Fruit fly (Drosophila melanogaster) whole organism: ENCODE results near the gene Gcna.

Experiments
- CG8478 ChIP-seq: fragments of >200 bp; optimal IDR thresholded peaks from 2 replicates; lab custom pipeline; 2018; ENCODE audit warnings: inconsistent platforms
- Dll ChIP-seq: fragments of >200 bp; optimal IDR thresholded peaks from 2 replicates; lab custom pipeline; 2017
- EcR ChIP-seq, 2 experiments: fragments of >200 bp; optimal IDR thresholded peaks; 2 replicates each; lab custom pipeline; 2017; ENCODE audit warnings: missing biosample characterization in 2 of 2, missing genetic modification characterization in 2 of 2, missing genetic modification reagents in 2 of 2
- pan ChIP-seq: fragments of >200 bp; optimal IDR thresholded peaks from 2 replicates; lab custom pipeline; 2017
- psq ChIP-seq: fragments of >200 bp; optimal IDR thresholded peaks from 2 replicates; lab custom pipeline; 2017
- usp ChIP-seq: fragments of >200 bp; optimal IDR thresholded peaks from 2 replicates; lab custom pipeline; 2017; ENCODE audit warnings: missing biosample characterization, missing genetic modification characterization, mixed read lengths

DNA sequence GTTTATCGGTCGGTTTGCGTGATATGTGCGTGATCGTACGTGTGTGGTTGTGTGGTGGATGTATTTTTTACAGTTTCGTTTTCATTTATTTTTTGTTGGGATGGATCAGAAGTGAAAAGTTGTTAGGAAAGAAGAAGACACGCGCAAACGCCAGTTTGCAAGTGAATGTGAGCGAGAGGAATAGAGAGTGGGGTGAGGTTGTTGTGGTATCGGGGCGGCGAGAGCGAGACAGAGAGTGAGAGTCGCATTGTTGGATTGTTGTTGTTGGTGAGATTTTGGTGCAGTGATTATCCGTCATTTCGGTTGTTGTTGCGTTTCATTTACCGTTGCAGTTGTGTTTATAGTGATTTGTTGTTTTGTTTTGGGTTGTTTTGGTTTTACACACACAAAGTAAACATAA lies 27.9 kb upstream of the Gcna start:
- TF ChIP-seq psq (lab: Kevin White, UChicago) (no peak), usp (no peak), Dll (lab: Kevin White, UChicago) (no peak), CG8478 (lab: Kevin White, UChicago) (no peak), pan (lab: Kevin White, UChicago) (no peak), EcR (GFP tag; optimal IDR thresholded peaks at IDR 0.05; lab: Kevin White, UChicago) (no peak)
